Fruit fly (Drosophila melanogaster) whole organism, wandering third instar larva: ENCODE data around the gene Sac1.

ENCODE experiments used
- Hr78 ChIP-seq: fragments of >200 bp; optimal IDR thresholded peaks from 2 replicates; lab custom pipeline; 2017; ENCODE audit warnings: missing biosample characterization, missing genetic modification characterization
- OdsH ChIP-seq: fragments of 200-800 bp; sonication (Bioruptor generic); optimal IDR thresholded peaks from 2 replicates; lab custom pipeline; 2016; ENCODE audit warnings: missing biosample characterization, mild to moderate bottlenecking, missing genetic modification characterization
- jim ChIP-seq: fragments of 175-275, 200-325 bp; sonication (Bioruptor generic); optimal IDR thresholded peaks from 2 replicates; lab custom pipeline; 2016; ENCODE audit warnings: missing biosample characterization, mild to moderate bottlenecking, missing genetic modification characterization
- usp ChIP-seq: fragments of >200 bp; optimal IDR thresholded peaks from 2 replicates; lab custom pipeline; 2017; ENCODE audit warnings: missing biosample characterization, missing genetic modification characterization

dm6 chr3L:1204674-1205547 lies 42.7 kb upstream of the Sac1 start, which contains the start of gene CG9119:
- TF ChIP-seq Hr78 (GFP tag; lab: Kevin White, UChicago) (no peak), usp (GFP tag; lab: Kevin White, UChicago) (no peak), OdsH (GFP tag; lab: Kevin White, UChicago) (peak; percentile 46), jim (GFP tag; lab: Kevin White, UChicago) (no peak)
